Worm (Caenorhabditis elegans) whole organism, dauer: Measurements from ENCODE around the gene Y48A5A.1.

Source experiments
- unc-62 ChIP-seq: sonication (generic microtip); optimal IDR thresholded peaks from 2 replicates; lab custom pipeline; 2017; ENCODE audit warnings: missing biosample characterization, missing genetic modification reagents, missing genetic modification characterization

Gene Y48A5A.1

ce11 chrIV:1965135-1965534, at the start of gene Y48A5A.1:
Gene Y48A5A.1 (plus strand): TSS chrIV:1965481.
- no peak for TF ChIP-seq unc-62 (GFP tag; lab: Kevin White, UChicago)

- TF ChIP-seq unc-62 (GFP tag; lab: Kevin White, UChicago): no peak
Observed at ce11 chrIV:1915549-1915948, 49.7 kb upstream of the Y48A5A.1 start.

ce11 chrIV:1916247-1916646, 49.0 kb upstream of the Y48A5A.1 start:
- no peak for TF ChIP-seq unc-62 (GFP tag; lab: Kevin White, UChicago)

- TF ChIP-seq unc-62 (GFP tag; lab: Kevin White, UChicago): no peak
Observed at ce11 chrIV:1917819-1918218, 47.5 kb upstream of the Y48A5A.1 start, which contains the start of gene elt-6. Gene elt-6 (plus strand): TSS chrIV:1917977.

ce11 chrIV:1920513-1920912, 44.8 kb upstream of the Y48A5A.1 start:
- no peak for TF ChIP-seq unc-62 (GFP tag; lab: Kevin White, UChicago)

- TF ChIP-seq unc-62 (GFP tag; lab: Kevin White, UChicago): no peak
Observed at ce11 chrIV:1923722-1924121, 41.6 kb upstream of the Y48A5A.1 start, which contains the start of gene denn-4. Gene denn-4 (plus strand): TSS chrIV:1924001.

ce11 chrIV:1924178-1924577, 41.1 kb upstream of the Y48A5A.1 start:
- no peak for TF ChIP-seq unc-62 (GFP tag; lab: Kevin White, UChicago)

ce11 chrIV:1945200-1945599, 20.1 kb upstream of the Y48A5A.1 start:
- TF ChIP-seq unc-62 (GFP tag; lab: Kevin White, UChicago): no peak

- TF ChIP-seq unc-62 (GFP tag; lab: Kevin White, UChicago): no peak
Observed at ce11 chrIV:1947891-1948290, 17.4 kb upstream of the Y48A5A.1 start, which contains the start of gene tsen-54. Gene tsen-54 (plus strand): TSS chrIV:1948191.

- TF ChIP-seq unc-62 (GFP tag; lab: Kevin White, UChicago): no peak
Observed at ce11 chrIV:1952312-1952711, 13.0 kb upstream of the Y48A5A.1 start.

- no peak for TF ChIP-seq unc-62 (GFP tag; lab: Kevin White, UChicago)
Observed at ce11 chrIV:1953132-1953629, 12.1 kb upstream of the Y48A5A.1 start, which contains the start of gene F52C12.2. Gene F52C12.2 (plus strand): TSS chrIV:1953579.

- no peak for TF ChIP-seq unc-62 (GFP tag; lab: Kevin White, UChicago)
Observed at ce11 chrIV:1956411-1956810, 8.9 kb upstream of the Y48A5A.1 start, which contains the start of gene F52C12.6. Gene F52C12.6 (plus strand): TSS chrIV:1956711.

ce11 chrIV:1959554-1959953, 5.7 kb upstream of the Y48A5A.1 start, which contains the start of gene tdpo-1:
Gene tdpo-1 (plus strand): TSS chrIV:1959854.
- TF ChIP-seq unc-62 (GFP tag; lab: Kevin White, UChicago): no peak

- no peak for TF ChIP-seq unc-62 (GFP tag; lab: Kevin White, UChicago)
Observed at ce11 chrIV:1963247-1963646, 2.0 kb upstream of the Y48A5A.1 start, which contains the start of gene ulp-3. Gene ulp-3 (plus strand): TSS chrIV:1963634.

ce11 chrIV:1964057-1964456, 1.2 kb upstream of the Y48A5A.1 start:
- no peak for TF ChIP-seq unc-62 (GFP tag; lab: Kevin White, UChicago)

- TF ChIP-seq unc-62 (GFP tag; lab: Kevin White, UChicago): no peak
Observed at ce11 chrIV:1969353-1969752, 4.1 kb downstream of the Y48A5A.1 start, which contains the start of gene Y48A5A.3. Gene Y48A5A.3 (plus strand): TSS chrIV:1969737.

ce11 chrIV:1970158-1970557, 4.9 kb downstream of the Y48A5A.1 start:
- no peak for TF ChIP-seq unc-62 (GFP tag; lab: Kevin White, UChicago)
